Worm (Caenorhabditis elegans): ENCODE measurements around the gene nlp-66.

DNA sequence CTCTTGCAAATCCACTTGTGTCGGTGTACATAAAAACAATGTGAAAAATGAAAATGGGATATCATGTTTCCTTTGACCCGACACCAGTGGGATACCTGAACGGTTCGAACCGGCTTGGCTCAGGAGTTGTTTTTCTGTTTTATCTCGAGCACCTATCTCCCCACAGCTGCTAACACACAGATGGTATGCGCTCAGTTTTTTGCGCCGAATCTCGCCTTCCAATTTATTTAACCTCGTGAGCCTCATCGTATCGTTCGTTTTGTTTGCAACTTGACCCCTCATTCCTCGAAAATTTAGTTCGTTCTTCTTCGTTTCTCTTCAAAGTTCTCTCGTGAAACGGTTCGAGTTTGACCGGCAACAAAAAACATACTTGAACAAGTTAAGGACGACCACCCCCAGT lies 43.9 kb upstream of the nlp-66 start, which contains the start of gene C05C9.1:
- TF ChIP-seq alr-1 (tag; optimal IDR thresholded peaks at IDR 0.05; ENCODE audit: borderline replicate concordance) (no peak), blmp-1 (tag; optimal IDR thresholded peaks at IDR 0.05) (no peak), pax-3 (tag; optimal IDR thresholded peaks at IDR 0.05) (no peak), jun-1 (tag; optimal IDR thresholded peaks at IDR 0.05) (no peak), lir-3 (tag; optimal IDR thresholded peaks at IDR 0.05; ENCODE audit: poor library complexity) (no peak), nhr-77 (tag; optimal IDR thresholded peaks at IDR 0.05) (no peak), egl-27 (tag; optimal IDR thresholded peaks at IDR 0.05) (no peak), aly-2 (tag; optimal IDR thresholded peaks at IDR 0.05) (no peak), dpl-1 (GFP tag; optimal IDR thresholded peaks at IDR 0.05) (no peak), mep-1 (tag; optimal IDR thresholded peaks at IDR 0.05) (no peak)

Data from whole organism, L1 larva.